Fruit fly (Drosophila melanogaster): ENCODE data around the gene Fntb.

Fntb gene

dm6 chr3R:16432665-16433065 lies at the start of gene Fntb (continued):
- TF ChIP-seq CG31224 (GFP tag; IDR thresholded peaks at IDR 0.05) (no peak), Ada2b (GFP tag; IDR thresholded peaks at IDR 0.05) (0 out of 2 replicates have a peak, but pooled peaks have one; percentile 20), CG15479 (GFP tag; optimal IDR thresholded peaks at IDR 0.05) (no peak), CG3847 (GFP tag; IDR thresholded peaks at IDR 0.05) (peak; percentile 76), crp (GFP tag; optimal IDR thresholded peaks at IDR 0.05) (peak in 1 of 2 experiments; percentile 8), CG10209 (GFP tag; optimal IDR thresholded peaks at IDR 0.05) (peak; percentile 73), esg (GFP tag; conservative IDR thresholded peaks at IDR 0.05) (peak; percentile 41; the same call in 1 of the 2 replicates), CG4730 (GFP tag; IDR thresholded peaks at IDR 0.05) (peak; percentile 20; the same call in 1 of the 2 replicates), lola (GFP tag; optimal IDR thresholded peaks at IDR 0.05) (peak in 1 of 3 experiments; percentile 60), CG1602 (GFP tag; optimal IDR thresholded peaks at IDR 0.05) (peak; percentile 53), CG3407 (GFP tag; optimal IDR thresholded peaks at IDR 0.05) (peak; percentile 28), wdn (GFP tag; IDR thresholded peaks at IDR 0.05) (peak; percentile 41; the same call in 1 of the 2 replicates), dmrt99B (tag; optimal IDR thresholded peaks at IDR 0.05) (no peak), tup (GFP tag; optimal IDR thresholded peaks at IDR 0.05) (peak; percentile 15), CG8290 (GFP tag; optimal IDR thresholded peaks at IDR 0.05) (peak; percentile 52), CG8290 (tag; optimal IDR thresholded peaks at IDR 0.05) (no peak), Dll (GFP tag; IDR thresholded peaks at IDR 0.05; ENCODE audit: partially characterized antibody) (0 out of 4 replicates have a peak, but pooled peaks have one; percentile 27), D (optimal IDR thresholded peaks at IDR 0.05) (no peak), D (GFP tag; optimal IDR thresholded peaks at IDR 0.05) (peak; percentile 57), CG18262 (tag; optimal IDR thresholded peaks at IDR 0.05) (peak; percentile 77), fd102C (GFP tag; optimal IDR thresholded peaks at IDR 0.05) (no peak), Camta (GFP tag; optimal IDR thresholded peaks at IDR 0.05) (peak; percentile 14), CG9817 (tag; optimal IDR thresholded peaks at IDR 0.05) (peak; percentile 66), danr (GFP tag; IDR thresholded peaks at IDR 0.05) (peak; percentile 36; the same call in 1 of the 2 replicates), Ptx1 (GFP tag; IDR thresholded peaks at IDR 0.05) (peak; percentile 73), CG7372 (GFP tag; IDR thresholded peaks at IDR 0.05) (peak; percentile 20; the same call in 1 of the 2 replicates), CG1832 (GFP tag; optimal IDR thresholded peaks at IDR 0.05) (no peak), CG17186 (GFP tag; optimal IDR thresholded peaks at IDR 0.05) (peak; percentile 20), CG18764 (GFP tag; optimal IDR thresholded peaks at IDR 0.05) (peak; percentile 51), sisA (GFP tag; IDR thresholded peaks at IDR 0.05) (peak; percentile 66), Xbp1 (GFP tag; optimal IDR thresholded peaks at IDR 0.05) (peak; percentile 74), HLH3B (GFP tag; IDR thresholded peaks at IDR 0.05) (0 out of 2 replicates have a peak, but pooled peaks have one; percentile 44), CG30431 (GFP tag; optimal IDR thresholded peaks at IDR 0.05) (peak; percentile 39), Chrac-16 (GFP tag; optimal IDR thresholded peaks at IDR 0.05) (peak; percentile 63), nerfin-1 (tag; optimal IDR thresholded peaks at IDR 0.05) (peak; percentile 66), Lim3 (GFP tag; IDR thresholded peaks at IDR 0.05) (no peak), kay (GFP tag; optimal IDR thresholded peaks at IDR 0.05) (peak; percentile 19), Hr3 (GFP tag; optimal IDR thresholded peaks at IDR 0.05) (peak; percentile 76), CG17328 (GFP tag; IDR thresholded peaks at IDR 0.05) (0 out of 2 replicates have a peak, but pooled peaks have one; percentile 38), pnt (GFP tag; optimal IDR thresholded peaks at IDR 0.05) (no peak), CG5245 (GFP tag; optimal IDR thresholded peaks at IDR 0.05) (peak; percentile 5), CG2712 (tag; optimal IDR thresholded peaks at IDR 0.05) (peak; percentile 81), Dip2 (GFP tag; IDR thresholded peaks at IDR 0.05) (no peak), HmgZ (tag; optimal IDR thresholded peaks at IDR 0.05) (peak; percentile 72), CG12744 (GFP tag; optimal IDR thresholded peaks at IDR 0.05) (peak; percentile 11), Bdp1 (GFP tag; optimal IDR thresholded peaks at IDR 0.05) (no peak), usp (GFP tag; optimal IDR thresholded peaks at IDR 0.05) (no peak), Adf1 (GFP tag; IDR thresholded peaks at IDR 0.05) (no peak), jing (GFP tag; optimal IDR thresholded peaks at IDR 0.05) (no peak), CG6683 (GFP tag; optimal IDR thresholded peaks at IDR 0.05) (peak; percentile 31), disco-r (GFP tag; optimal IDR thresholded peaks at IDR 0.05) (no peak)

Data from whole organism, embryonic.